Fruit fly (Drosophila melanogaster): ENCODE data around the gene LysP.

DNA sequence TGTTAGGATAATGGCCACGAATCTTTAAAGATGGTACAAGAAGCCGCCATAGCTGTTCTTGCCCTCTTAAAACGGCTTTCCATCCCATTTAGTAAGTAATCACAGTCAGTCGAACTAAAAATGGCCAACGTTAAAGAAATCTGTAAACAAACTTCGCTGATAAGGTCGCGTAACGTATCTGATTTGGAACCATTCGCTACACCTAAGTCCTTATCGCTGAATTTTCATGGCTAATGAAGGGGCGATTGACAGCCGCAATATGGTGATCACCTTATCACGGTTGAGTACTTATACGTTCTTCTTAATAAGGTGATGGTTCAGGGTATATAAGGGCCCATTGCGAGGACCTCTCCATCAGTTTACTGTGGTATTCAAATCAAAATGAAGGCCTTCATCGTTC, 5.9 kb downstream of the LysP start, which contains the start of gene LysE:
- TF ChIP-seq pan (optimal IDR thresholded peaks at IDR 0.05), result no peak
- no peak for TF ChIP-seq psq (optimal IDR thresholded peaks at IDR 0.05)
